Worm (Caenorhabditis elegans): ENCODE measurements around the gene nhr-140.

Gene nhr-140

DNA sequence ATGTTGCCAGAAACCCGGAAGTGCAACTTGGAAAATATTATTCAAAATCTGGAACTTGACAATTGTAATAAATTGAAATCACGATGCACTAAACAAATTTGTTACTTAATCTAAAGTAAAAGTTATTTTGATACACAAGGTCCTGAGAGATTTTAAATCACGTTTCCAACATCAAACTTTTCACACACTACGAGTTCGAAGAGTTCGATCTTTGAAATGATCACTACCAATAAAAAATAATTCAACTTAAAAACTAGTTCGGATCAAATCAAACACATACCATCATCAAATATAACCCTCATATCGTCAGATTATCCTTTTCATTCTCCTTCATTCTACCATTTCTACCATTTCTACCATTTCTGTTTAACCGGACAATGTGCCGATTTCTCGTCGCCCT is 16.5 kb upstream of the nhr-140 start, which contains the start of gene spig-10:
spig-10 (plus strand) TSS at position 301 of the 400 bp plus-strand sequence.
- TF ChIP-seq egl-5 (tag; optimal IDR thresholded peaks at IDR 0.05) (no peak), ama-1 (optimal IDR thresholded peaks at IDR 0.05) (no peak), ztf-11 (tag; optimal IDR thresholded peaks at IDR 0.05) (no peak), tbx-2 (tag; optimal IDR thresholded peaks at IDR 0.05) (no peak), skn-1 (tag; optimal IDR thresholded peaks at IDR 0.05) (no peak), nhr-25 (tag; optimal IDR thresholded peaks at IDR 0.05) (no peak), lsy-12 (tag; optimal IDR thresholded peaks at IDR 0.05) (no peak)

DNA sequence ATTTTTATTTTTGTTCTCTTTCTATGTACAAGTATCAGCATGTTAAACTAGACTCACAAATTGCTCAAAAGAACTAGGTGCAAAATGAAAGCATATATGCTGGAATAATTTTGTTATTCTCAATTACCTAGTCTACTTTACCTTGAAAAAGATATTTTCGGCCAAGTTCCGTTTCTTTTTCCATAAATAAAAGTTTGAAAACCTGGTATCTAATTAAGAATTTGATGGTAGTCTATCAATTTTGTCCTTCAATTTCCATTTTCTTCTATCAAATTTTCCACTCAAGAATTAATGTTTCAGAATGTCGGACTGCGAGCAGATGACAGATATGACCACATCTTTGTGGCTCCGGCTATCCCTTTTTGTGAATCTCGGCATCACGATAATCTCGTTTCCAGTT is 14.4 kb upstream of the nhr-140 start, which contains the start of gene srab-4:
srab-4 (plus strand) TSS at position 301 of the 400 bp plus-strand sequence.
- TF ChIP-seq sea-2 (GFP tag; optimal IDR thresholded peaks at IDR 0.05) = no peak
- no peak for TF ChIP-seq snpc-4 (tag; optimal IDR thresholded peaks at IDR 0.05)
- no peak for TF ChIP-seq ceh-16 (tag; optimal IDR thresholded peaks at IDR 0.05)
- no peak for TF ChIP-seq elt-1 (tag; optimal IDR thresholded peaks at IDR 0.05)
- TF ChIP-seq R02D3.7 (tag; optimal IDR thresholded peaks at IDR 0.05) = no peak
- TF ChIP-seq ZK546.5 (tag; optimal IDR thresholded peaks at IDR 0.05) = no peak
- no peak for TF ChIP-seq nhr-12 (tag; optimal IDR thresholded peaks at IDR 0.05)
- TF ChIP-seq hmg-11 (tag; optimal IDR thresholded peaks at IDR 0.05) = no peak
- TF ChIP-seq ztf-11 (tag; optimal IDR thresholded peaks at IDR 0.05) = no peak
- TF ChIP-seq ama-1 (optimal IDR thresholded peaks at IDR 0.05) = no peak
- no peak for TF ChIP-seq lsy-12 (tag; optimal IDR thresholded peaks at IDR 0.05)
- no peak for TF ChIP-seq fkh-2 (tag; optimal IDR thresholded peaks at IDR 0.05)
- TF ChIP-seq nhr-67 (tag; optimal IDR thresholded peaks at IDR 0.05) = no peak
- no peak for TF ChIP-seq pqm-1 (tag; optimal IDR thresholded peaks at IDR 0.05)
- TF ChIP-seq lin-15B (tag; optimal IDR thresholded peaks at IDR 0.05) = no peak
- TF ChIP-seq nhr-25 (tag; optimal IDR thresholded peaks at IDR 0.05) = no peak
- no peak for TF ChIP-seq nhr-23 (tag; optimal IDR thresholded peaks at IDR 0.05)

DNA sequence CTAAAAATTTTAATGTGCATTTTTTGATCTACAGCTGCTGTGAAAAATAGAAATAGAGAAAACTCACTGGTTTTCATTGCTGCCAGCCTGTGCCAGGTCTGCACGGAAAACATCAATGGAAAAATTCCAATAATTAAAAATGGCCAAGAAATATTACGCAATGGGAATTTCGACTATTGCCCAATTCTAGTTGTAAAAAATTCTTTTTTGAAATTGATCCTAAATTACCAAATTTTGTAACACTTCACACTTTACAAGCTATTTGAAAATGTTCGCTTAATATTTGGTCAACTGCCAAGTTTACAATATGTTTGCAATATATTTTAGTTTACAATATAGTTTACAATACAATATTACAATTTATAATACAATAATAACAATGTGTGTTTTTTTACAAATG is 11.3 kb upstream of the nhr-140 start:
- TF ChIP-seq elt-2 (tag; optimal IDR thresholded peaks at IDR 0.05) = peak; percentile 40
- TF ChIP-seq ceh-16 (tag; optimal IDR thresholded peaks at IDR 0.05) = no peak

DNA sequence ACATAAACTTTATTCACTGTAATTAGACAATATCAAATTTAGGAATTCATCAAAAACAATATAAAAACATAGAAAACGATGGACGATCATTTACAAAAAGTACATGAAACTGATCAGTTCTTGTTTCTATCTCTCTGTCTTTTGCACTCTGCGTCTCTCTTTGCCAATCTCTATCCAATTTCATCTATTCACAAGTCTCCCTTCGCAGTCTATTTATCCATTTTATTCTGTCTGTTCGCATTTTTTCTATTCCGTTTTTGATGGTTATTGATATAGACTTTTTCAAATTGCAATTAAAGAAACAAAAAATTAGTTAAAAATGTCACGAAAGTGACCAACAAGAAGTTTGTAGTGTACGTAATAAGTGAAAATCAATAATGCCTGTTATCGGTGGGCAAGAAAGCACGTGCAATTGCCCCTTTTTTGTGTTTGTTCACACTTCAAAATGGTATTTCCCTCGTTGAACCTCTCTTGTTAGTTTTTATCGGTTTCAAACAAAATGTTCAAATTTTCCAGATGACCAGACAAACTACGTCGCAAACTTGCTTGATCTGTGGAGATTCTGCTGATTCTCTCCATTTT is 8.9 kb upstream of the nhr-140 start, which contains the start of gene nhr-42:
nhr-42 (plus strand) TSS at position 517 of the 582 bp plus-strand sequence.
- TF ChIP-seq nhr-43 (tag; optimal IDR thresholded peaks at IDR 0.05; ENCODE audit: poor library complexity, severe bottlenecking) = peak; percentile 5
- no peak for TF ChIP-seq fos-1 (tag; optimal IDR thresholded peaks at IDR 0.05)
- peak; percentile 84 for TF ChIP-seq pha-4 (tag; optimal IDR thresholded peaks at IDR 0.05)
- TF ChIP-seq nhr-76 (tag; optimal IDR thresholded peaks at IDR 0.05) = peak; percentile 57
- peak; percentile 56 for TF ChIP-seq pqm-1 (tag; optimal IDR thresholded peaks at IDR 0.05)
- TF ChIP-seq nhr-25 (tag; optimal IDR thresholded peaks at IDR 0.05) = peak; percentile 16
- peak; percentile 14 for TF ChIP-seq nfya-1 (tag; optimal IDR thresholded peaks at IDR 0.05; ENCODE audit: insufficient read depth)
- peak; percentile 66 for TF ChIP-seq elt-2 (tag; optimal IDR thresholded peaks at IDR 0.05)
- no peak for TF ChIP-seq eor-1 (tag; optimal IDR thresholded peaks at IDR 0.05)
- no peak for TF ChIP-seq snpc-4 (tag; optimal IDR thresholded peaks at IDR 0.05)
- no peak for TF ChIP-seq daf-12 (tag; optimal IDR thresholded peaks at IDR 0.05)

DNA sequence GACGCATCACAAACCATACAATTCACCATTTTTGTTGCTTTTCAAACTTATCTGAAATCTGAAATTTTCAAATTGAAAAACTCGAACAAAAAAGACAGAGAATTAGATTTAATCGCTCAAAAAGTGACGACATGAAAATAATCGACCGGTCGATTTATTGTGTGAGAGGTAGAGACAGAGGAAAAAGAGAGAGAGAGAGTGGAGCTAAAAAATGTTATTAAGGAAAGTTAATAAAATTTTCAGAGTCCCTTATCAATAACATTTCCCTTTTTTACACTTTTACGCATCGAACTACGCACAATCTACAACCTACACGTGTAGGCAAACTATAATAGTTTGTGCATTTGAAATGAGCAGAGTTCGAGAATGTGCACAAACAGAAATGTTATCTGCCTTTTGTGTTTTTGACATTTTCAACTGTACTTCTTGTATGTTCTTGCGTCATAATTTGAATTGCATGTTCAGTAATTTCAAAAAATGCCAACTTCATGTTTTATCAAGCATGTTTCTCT is 7.6 kb upstream of the nhr-140 start, which contains the start of gene nhr-107:
nhr-107 (minus strand) TSS at position 51 of the 512 bp plus-strand sequence.
- no peak for TF ChIP-seq lin-39 (tag; optimal IDR thresholded peaks at IDR 0.05)
- TF ChIP-seq elt-2 (tag; optimal IDR thresholded peaks at IDR 0.05) = peak; percentile 70
- peak; percentile 33 for TF ChIP-seq pqm-1 (tag; optimal IDR thresholded peaks at IDR 0.05)
- TF ChIP-seq skn-1 (tag; optimal IDR thresholded peaks at IDR 0.05) = no peak
- TF ChIP-seq unc-62 (GFP tag; optimal IDR thresholded peaks at IDR 0.05) = no peak

DNA sequence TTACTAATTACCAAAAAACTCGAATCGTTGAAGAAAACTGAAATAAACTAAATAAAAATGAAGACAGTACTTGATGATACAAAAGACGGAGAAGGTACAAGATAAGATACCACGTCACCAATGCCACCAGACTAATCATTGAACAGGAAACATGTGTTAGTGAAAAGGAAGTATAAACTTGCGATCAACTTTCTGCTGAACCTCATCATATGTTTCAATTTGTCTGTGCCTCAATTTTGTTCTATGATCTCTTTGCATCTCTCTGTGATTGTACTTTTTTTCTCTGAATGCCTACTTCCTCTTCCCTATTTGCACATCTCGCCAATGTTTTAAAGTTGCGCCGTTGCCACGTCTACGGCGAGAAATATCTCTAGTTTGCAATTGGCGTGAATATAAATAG is 4.5 kb upstream of the nhr-140 start:
- no peak for TF ChIP-seq snpc-4 (tag; optimal IDR thresholded peaks at IDR 0.05)
- TF ChIP-seq mdl-1 (tag; optimal IDR thresholded peaks at IDR 0.05) = no peak
- TF ChIP-seq nfya-1 (tag; optimal IDR thresholded peaks at IDR 0.05; ENCODE audit: insufficient read depth) = peak; percentile 13
- peak; percentile 86 for TF ChIP-seq egl-27 (tag; optimal IDR thresholded peaks at IDR 0.05)
- no peak for TF ChIP-seq fkh-2 (tag; optimal IDR thresholded peaks at IDR 0.05)
- TF ChIP-seq elt-2 (tag; optimal IDR thresholded peaks at IDR 0.05) = peak; percentile 78
- no peak for TF ChIP-seq lsy-12 (tag; optimal IDR thresholded peaks at IDR 0.05)
- no peak for TF ChIP-seq nhr-28 (tag; optimal IDR thresholded peaks at IDR 0.05)
- TF ChIP-seq pha-4 (tag; optimal IDR thresholded peaks at IDR 0.05) = peak; percentile 37
- no peak for TF ChIP-seq nhr-77 (tag; optimal IDR thresholded peaks at IDR 0.05)
- TF ChIP-seq mml-1 (tag; optimal IDR thresholded peaks at IDR 0.05) = no peak
- TF ChIP-seq lin-15B (tag; optimal IDR thresholded peaks at IDR 0.05) = no peak
- TF ChIP-seq R02D3.7 (tag; optimal IDR thresholded peaks at IDR 0.05) = no peak
- no peak for TF ChIP-seq ZK546.5 (tag; optimal IDR thresholded peaks at IDR 0.05)
- peak; percentile 75 for TF ChIP-seq nhr-43 (tag; optimal IDR thresholded peaks at IDR 0.05; ENCODE audit: poor library complexity, severe bottlenecking)
- no peak for TF ChIP-seq hmg-11 (tag; optimal IDR thresholded peaks at IDR 0.05)
- peak; percentile 89 for TF ChIP-seq pqm-1 (tag; optimal IDR thresholded peaks at IDR 0.05)
- no peak for TF ChIP-seq eor-1 (tag; optimal IDR thresholded peaks at IDR 0.05)
- TF ChIP-seq nhr-12 (tag; optimal IDR thresholded peaks at IDR 0.05) = no peak
- no peak for TF ChIP-seq ceh-82 (tag; optimal IDR thresholded peaks at IDR 0.05)
- TF ChIP-seq jun-1 (tag; optimal IDR thresholded peaks at IDR 0.05) = peak; percentile 59
- peak; percentile 82 for TF ChIP-seq nhr-76 (tag; optimal IDR thresholded peaks at IDR 0.05)
- TF ChIP-seq nhr-23 (tag; optimal IDR thresholded peaks at IDR 0.05) = peak; percentile 43
- TF ChIP-seq nhr-25 (tag; optimal IDR thresholded peaks at IDR 0.05) = peak; percentile 74
